Fruit fly (Drosophila melanogaster) S2 (cell line): ENCODE data around the gene Klp31E.

Experiments
- CG8478 ChIP-seq: fragments of >200 bp; optimal IDR thresholded peaks from 2 replicates; lab custom pipeline; 2018
- CTCF ChIP-seq, 2 experiments: fragments of >200 bp; optimal IDR thresholded peaks; 2 replicates each; lab custom pipeline; 2018

dm6 chr2L:10386208-10386805, 27.5 kb upstream of the Klp31E start, which contains the start of the genes Cdk1 and mRpS7:
- TF ChIP-seq CG8478 (lab: Kevin White, UChicago) (no peak), CTCF (optimal IDR thresholded peaks at IDR 0.05; lab: Kevin White, UChicago) (no peak)
